Fruit fly (Drosophila melanogaster) whole organism, prepupa: ENCODE measurements around the gene Prosbeta2R2.

Source experiments
- Blimp-1 ChIP-seq: fragments of 200-800 bp; sonication (Bioruptor generic); optimal IDR thresholded peaks from 3 replicates; lab custom pipeline; 2017; ENCODE audit warnings: missing biosample characterization, missing genetic modification characterization, mild to moderate bottlenecking, moderate library complexity, missing genetic modification reagents
- CG11762 ChIP-seq: fragments of 200-800 bp; sonication (Bioruptor generic); optimal IDR thresholded peaks from 3 replicates; lab custom pipeline; 2016; ENCODE audit warnings: missing biosample characterization, missing genetic modification characterization; ENCODE audit not compliant: insufficient read depth
- CG15336 ChIP-seq: fragments of 200-800 bp; sonication (Bioruptor generic); IDR thresholded peaks from 2 replicates; pipeline ENCODE4 v1.3.6; 2022; ENCODE audit warnings: missing biosample characterization, missing genetic modification characterization
- CG1621 ChIP-seq: fragments of 200-800 bp; sonication (Bioruptor generic); optimal IDR thresholded peaks from 3 replicates; lab custom pipeline; 2018; ENCODE audit warnings: missing biosample characterization, mild to moderate bottlenecking, missing genetic modification characterization
- CG16779 ChIP-seq: fragments of 200-800 bp; sonication (Bioruptor generic); optimal IDR thresholded peaks from 3 replicates; lab custom pipeline; 2017; ENCODE audit warnings: missing biosample characterization, mild to moderate bottlenecking, missing genetic modification characterization
- CG3032 ChIP-seq: fragments of 200-800 bp; optimal IDR thresholded peaks from 2 replicates; lab custom pipeline; 2019; ENCODE audit warnings: missing biosample characterization, mild to moderate bottlenecking, missing genetic modification characterization, moderate library complexity
- CG31627 ChIP-seq: fragments of 200-800 bp; sonication (Bioruptor generic); optimal IDR thresholded peaks from 3 replicates; lab custom pipeline; 2016; ENCODE audit warnings: missing biosample characterization, missing genetic modification characterization
- CG3919 ChIP-seq: fragments of 200-800 bp; sonication (Bioruptor generic); optimal IDR thresholded peaks from 3 replicates; lab custom pipeline; 2016; ENCODE audit warnings: missing biosample characterization, missing genetic modification characterization
- CG4318 ChIP-seq: fragments of 200-800 bp; sonication (Bioruptor generic); optimal IDR thresholded peaks from 3 replicates; lab custom pipeline; 2017; ENCODE audit warnings: missing biosample characterization, mild to moderate bottlenecking, missing genetic modification characterization
- CG6163 ChIP-seq: fragments of 200-800 bp; sonication (Bioruptor generic); IDR thresholded peaks from 3 replicates; pipeline ENCODE4 v1.3.6; 2022; ENCODE audit warnings: missing biosample characterization, missing genetic modification characterization
- CG6276 ChIP-seq: fragments of 200-800 bp; sonication (Bioruptor generic); optimal IDR thresholded peaks from 2 replicates; lab custom pipeline; 2017; ENCODE audit warnings: missing biosample characterization, mild to moderate bottlenecking, missing genetic modification characterization
- CG6854 ChIP-seq: fragments of 200-800 bp; sonication (Bioruptor generic); optimal IDR thresholded peaks from 2 replicates; lab custom pipeline; 2017; ENCODE audit warnings: missing biosample characterization, mild to moderate bottlenecking, missing genetic modification characterization
- CG7368 ChIP-seq: fragments of 200-800 bp; sonication (Bioruptor generic); optimal IDR thresholded peaks from 3 replicates; lab custom pipeline; 2016; ENCODE audit warnings: missing biosample characterization, missing genetic modification characterization
- CG8319 ChIP-seq: fragments of 200-800 bp; sonication (Bioruptor generic); optimal IDR thresholded peaks from 3 replicates; lab custom pipeline; 2016; ENCODE audit warnings: missing biosample characterization, missing genetic modification characterization
- CG8632 ChIP-seq: fragments of 200-800 bp; sonication (Bioruptor generic); optimal IDR thresholded peaks from 3 replicates; lab custom pipeline; 2016; ENCODE audit warnings: missing biosample characterization, missing genetic modification characterization
- CG9139 ChIP-seq: fragments of 200-800 bp; sonication (Bioruptor generic); optimal IDR thresholded peaks from 3 replicates; lab custom pipeline; 2017; ENCODE audit warnings: missing biosample characterization, mild to moderate bottlenecking, missing genetic modification characterization
- Eip78C ChIP-seq: fragments of 200-800 bp; sonication (Bioruptor generic); peaks from one replicate; lab custom pipeline; 2016; ENCODE audit warnings: missing biosample characterization, missing genetic modification characterization
- Eip93F ChIP-seq: fragments of 200-800 bp; sonication (Bioruptor generic); optimal IDR thresholded peaks from 2 replicates; lab custom pipeline; 2016; ENCODE audit warnings: missing biosample characterization, mild to moderate bottlenecking, missing genetic modification characterization
- Ets21C ChIP-seq: fragments of 200-800 bp; sonication (Bioruptor generic); optimal IDR thresholded peaks from 3 replicates; lab custom pipeline; 2016; ENCODE audit warnings: missing biosample characterization, missing genetic modification characterization
- Ets96B ChIP-seq: fragments of 200-800 bp; optimal IDR thresholded peaks from 2 replicates; lab custom pipeline; 2019; ENCODE audit warnings: missing biosample characterization, mild to moderate bottlenecking, missing genetic modification characterization, moderate library complexity
- Gug ChIP-seq: fragments of 200-800 bp; sonication (Bioruptor generic); IDR thresholded peaks from 2 replicates; pipeline ENCODE4 v1.3.6; 2022; ENCODE audit warnings: missing biosample characterization, missing genetic modification characterization
- Hr38 ChIP-seq: sonication (Bioruptor generic); optimal IDR thresholded peaks from 2 replicates; lab custom pipeline; 2016; ENCODE audit warnings: missing biosample characterization, missing genetic modification characterization
- Hr39 ChIP-seq: fragments of 200-800 bp; sonication (Bioruptor generic); optimal IDR thresholded peaks from 2 replicates; lab custom pipeline; 2016; ENCODE audit warnings: missing biosample characterization, missing genetic modification characterization
- Hr4 ChIP-seq: fragments of 200-800 bp; sonication (Bioruptor generic); optimal IDR thresholded peaks from 3 replicates; lab custom pipeline; 2016; ENCODE audit warnings: missing biosample characterization, missing genetic modification characterization
- Smox ChIP-seq: fragments of 200-800 bp; sonication (Bioruptor generic); optimal IDR thresholded peaks from 3 replicates; lab custom pipeline; 2016; ENCODE audit warnings: missing biosample characterization, missing genetic modification characterization
- Sox15 ChIP-seq: fragments of 200-800 bp; sonication (Bioruptor generic); optimal IDR thresholded peaks from 3 replicates; lab custom pipeline; 2016; ENCODE audit warnings: missing biosample characterization, missing genetic modification characterization
- achi ChIP-seq: fragments of 200-800 bp; sonication (Bioruptor generic); optimal IDR thresholded peaks from 3 replicates; lab custom pipeline; 2016; ENCODE audit warnings: missing biosample characterization, missing genetic modification characterization
- cyc ChIP-seq: fragments of 200-800 bp; sonication (Bioruptor generic); optimal IDR thresholded peaks from 3 replicates; lab custom pipeline; 2016; ENCODE audit warnings: missing biosample characterization, missing genetic modification characterization
- fd59A ChIP-seq: fragments of 200-800 bp; sonication (Bioruptor generic); optimal IDR thresholded peaks from 2 replicates; lab custom pipeline; 2017; ENCODE audit warnings: missing biosample characterization, mild to moderate bottlenecking, missing genetic modification characterization, missing genetic modification reagents
- fkh ChIP-seq: fragments of 200-800 bp; sonication (Bioruptor generic); optimal IDR thresholded peaks from 3 replicates; lab custom pipeline; 2017; ENCODE audit warnings: missing biosample characterization, mild to moderate bottlenecking, missing genetic modification characterization, moderate library complexity
- lz ChIP-seq: fragments of 200-800 bp; sonication (Bioruptor generic); optimal IDR thresholded peaks from 3 replicates; lab custom pipeline; 2016; ENCODE audit warnings: missing biosample characterization, missing genetic modification characterization
- spab ChIP-seq: fragments of 200-800 bp; sonication (Bioruptor generic); optimal IDR thresholded peaks from 2 replicates; lab custom pipeline; 2017; ENCODE audit warnings: missing biosample characterization, mild to moderate bottlenecking, missing genetic modification characterization, missing genetic modification reagents
- svp ChIP-seq: fragments of 200-800 bp; sonication (Bioruptor generic); peaks from one replicate; lab custom pipeline; 2016; ENCODE audit warnings: missing biosample characterization, missing genetic modification characterization
- vri ChIP-seq: fragments of 200-800 bp; sonication (Bioruptor generic); optimal IDR thresholded peaks from 3 replicates; lab custom pipeline; 2016; ENCODE audit warnings: missing biosample characterization, mild to moderate bottlenecking, missing genetic modification characterization

Gene Prosbeta2R2

dm6 chr3R:5250530-5251242 lies 31.4 kb upstream of the Prosbeta2R2 start (continued):
- peak; percentile 63 for TF ChIP-seq CG15336 (GFP tag; lab: Robert Waterston, UW)
- TF ChIP-seq CG3032 (tag; lab: Kevin White, UChicago) = peak; percentile 54
- TF ChIP-seq Sox15 (GFP tag; lab: Kevin White, UChicago) = peak; percentile 6
- peak; percentile 78 for TF ChIP-seq CG3919
- TF ChIP-seq cyc = peak; percentile 66
- TF ChIP-seq CG1621 (tag; lab: Kevin White, UChicago) = peak; percentile 37
- TF ChIP-seq fkh (GFP tag; lab: Kevin White, UChicago) = no peak
- TF ChIP-seq achi (GFP tag; lab: Kevin White, UChicago) = peak; percentile 60
- peak; percentile 52 for TF ChIP-seq Gug
- peak; percentile 72 for TF ChIP-seq Ets96B (tag; lab: Kevin White, UChicago)

dm6 chr3R:5249308-5249707 lies 30.0 kb upstream of the Prosbeta2R2 start:
- TF ChIP-seq Eip78C (GFP tag; lab: Kevin White, UChicago) (peak; percentile 61), lz (GFP tag; lab: Kevin White, UChicago) (no peak), CG3032 (tag; lab: Kevin White, UChicago) (peak; percentile 6)
- TF ChIP-seq, all 60 proteins: peak for 2

dm6 chr3R:5246950-5247349 lies 27.6 kb upstream of the Prosbeta2R2 start:
- peak; percentile 43 for TF ChIP-seq vri
- peak; percentile 25 for TF ChIP-seq Eip78C (GFP tag; lab: Kevin White, UChicago)
- TF ChIP-seq Eip93F = no peak
- peak; percentile 20 for TF ChIP-seq CG6854
- peak; percentile 86 for TF ChIP-seq svp (GFP tag; lab: Kevin White, UChicago)

- no peak for TF ChIP-seq CG6276
- TF ChIP-seq CG8632 = no peak
- no peak for TF ChIP-seq vri
- TF ChIP-seq CG11762 = no peak
- no peak for TF ChIP-seq CG31627 (GFP tag; lab: Kevin White, UChicago)
- no peak for TF ChIP-seq Smox (GFP tag; lab: Kevin White, UChicago)
- TF ChIP-seq Blimp-1 (GFP tag; lab: Kevin White, UChicago) = no peak
- no peak for TF ChIP-seq CG7368 (GFP tag; lab: Kevin White, UChicago)
- no peak for TF ChIP-seq spab (GFP tag; lab: Kevin White, UChicago)
- TF ChIP-seq CG4318 (GFP tag; lab: Kevin White, UChicago) = no peak
- TF ChIP-seq, all 60 proteins: peak for 0
Measured at dm6 chr3R:5240721-5241120, 21.4 kb upstream of the Prosbeta2R2 start, which contains the start of gene CG33293. Gene CG33293 (minus strand): TSS chr3R:5240735.

- TF ChIP-seq vri = no peak
- TF ChIP-seq Hr39 (GFP tag; lab: Kevin White, UChicago) = no peak
- TF ChIP-seq CG6163 = no peak
- no peak for TF ChIP-seq CG16779
- TF ChIP-seq fd59A (GFP tag; lab: Kevin White, UChicago) = no peak
- TF ChIP-seq Ets21C (GFP tag; lab: Kevin White, UChicago) = no peak
- TF ChIP-seq CG9139 (GFP tag; lab: Kevin White, UChicago) = no peak
- no peak for TF ChIP-seq Hr38 (GFP tag; lab: Kevin White, UChicago)
- TF ChIP-seq Hr4 = no peak
- TF ChIP-seq CG8319 (GFP tag; lab: Kevin White, UChicago) = no peak
- no peak for TF ChIP-seq fkh (GFP tag; lab: Kevin White, UChicago)
- TF ChIP-seq svp (GFP tag; lab: Kevin White, UChicago) = no peak
- TF ChIP-seq, all 60 proteins: peak for 0
Measured at dm6 chr3R:5237215-5237614, 17.9 kb upstream of the Prosbeta2R2 start, which contains the start of gene rtp. Gene rtp (minus strand): TSS chr3R:5237315.
